Worm (Caenorhabditis elegans) whole organism, young adult: Measurements from ENCODE around the gene Y43E12A.3.
A peak's percentile ranks its signal among the peaks of the same experiment; 100 is the strongest.

ENCODE experiments used
- B0261.1 ChIP-seq: sonication (generic microtip); optimal IDR thresholded peaks from 2 replicates; lab custom pipeline; 2016; ENCODE audit warnings: mild to moderate bottlenecking, missing genetic modification characterization, moderate library complexity, missing compliant biosample characterization
- B0336.3 ChIP-seq: fragments of 200-800 bp; sonication (Bioruptor generic); IDR thresholded peaks from 2 replicates; pipeline ENCODE4 v1.3.6; 2022; ENCODE audit warnings: missing genetic modification characterization, missing compliant biosample characterization
- C06A6.2 ChIP-seq: fragments of 200-800 bp; sonication (Bioruptor generic); conservative IDR thresholded peaks from 2 replicates; pipeline ENCODE4 v1.3.6; 2022; ENCODE audit warnings: missing genetic modification characterization, missing compliant biosample characterization
- F22D6.2 ChIP-seq: sonication (generic microtip); optimal IDR thresholded peaks from 2 replicates; lab custom pipeline; 2016; ENCODE audit warnings: mild to moderate bottlenecking, missing genetic modification characterization, missing compliant biosample characterization
- F23B12.7 ChIP-seq: sonication (generic microtip); optimal IDR thresholded peaks from 2 replicates; lab custom pipeline; 2017; ENCODE audit warnings: missing genetic modification characterization, mild to moderate bottlenecking, missing compliant biosample characterization, antibody characterized with exemption, moderate library complexity; ENCODE audit not compliant: insufficient read depth
- F33H1.4 ChIP-seq: fragments of 200-800 bp; sonication (Bioruptor generic); IDR thresholded peaks from 2 replicates; pipeline ENCODE4 v1.3.6; 2022; ENCODE audit warnings: missing genetic modification reagents, missing genetic modification characterization, missing compliant biosample characterization
- K11D2.4 ChIP-seq: fragments of 200-800 bp; sonication (Bioruptor generic); IDR thresholded peaks from 2 replicates; pipeline ENCODE4 v1.3.6; 2022; ENCODE audit warnings: missing genetic modification reagents, missing genetic modification characterization, missing compliant biosample characterization
- K12H6.12 ChIP-seq: fragments of 200-800 bp; sonication (Bioruptor generic); optimal IDR thresholded peaks from 2 replicates; lab custom pipeline; 2018; ENCODE audit warnings: mild to moderate bottlenecking, missing genetic modification characterization, missing compliant biosample characterization
- Y56A3A.18 ChIP-seq: fragments of 200-800 bp; sonication (Bioruptor generic); IDR thresholded peaks from 2 replicates; pipeline ENCODE4 v1.3.6; 2022; ENCODE audit warnings: missing genetic modification reagents, missing genetic modification characterization, missing compliant biosample characterization
- Y67H2A.10 ChIP-seq: fragments of 200-800 bp; sonication (Bioruptor generic); conservative IDR thresholded peaks from 2 replicates; pipeline ENCODE4 v1.3.6; 2022; ENCODE audit warnings: missing genetic modification reagents, missing genetic modification characterization, missing compliant biosample characterization
- Y79H2A.3 ChIP-seq: fragments of 200-800 bp; sonication (Bioruptor generic); conservative IDR thresholded peaks from 2 replicates; pipeline ENCODE4 v1.3.6; 2022; ENCODE audit warnings: missing genetic modification reagents, missing genetic modification characterization, missing compliant biosample characterization
- aptf-3 ChIP-seq: fragments of 200-800 bp; sonication (Bioruptor generic); IDR thresholded peaks from 2 replicates; pipeline ENCODE4 v1.3.6; 2022; ENCODE audit warnings: missing genetic modification characterization, missing compliant biosample characterization
- attf-3 ChIP-seq: fragments of 200-800 bp; sonication (Bioruptor generic); conservative IDR thresholded peaks from 2 replicates; pipeline ENCODE4 v1.3.6; 2022; ENCODE audit warnings: missing genetic modification reagents, missing genetic modification characterization, missing compliant biosample characterization
- bed-1 ChIP-seq: fragments of 200-800 bp; sonication (Bioruptor generic); IDR thresholded peaks from 2 replicates; pipeline ENCODE4 v1.3.6; 2022; ENCODE audit warnings: missing genetic modification reagents, missing genetic modification characterization, missing compliant biosample characterization
- ccch-3 ChIP-seq: fragments of 200-800 bp; sonication (Bioruptor generic); optimal IDR thresholded peaks from 2 replicates; lab custom pipeline; 2018; ENCODE audit warnings: mild to moderate bottlenecking, missing genetic modification characterization, missing compliant biosample characterization
- cebp-1 ChIP-seq, 2 experiments: fragments of 200-800 bp in 1 of 2; sonication (Bioruptor generic) in 1 of 2; sonication (generic microtip) in 1 of 2; IDR thresholded peaks in 1 of 2; optimal IDR thresholded peaks in 1 of 2; 2 replicates each; pipeline versions ENCODE4 v1.3.6 to Lab custom; 2017 to 2022; ENCODE audit warnings: missing compliant biosample characterization in 2 of 2, missing genetic modification characterization in 2 of 2, mild to moderate bottlenecking in 1 of 2, missing genetic modification reagents in 1 of 2, moderate library complexity in 1 of 2
- cebp-2 ChIP-seq: fragments of 200-800 bp; sonication (Bioruptor generic); IDR thresholded peaks from 2 replicates; pipeline ENCODE4 v1.3.6; 2022; ENCODE audit warnings: missing genetic modification characterization, missing compliant biosample characterization
- ceh-58 ChIP-seq: fragments of 200-800 bp; sonication (Bioruptor generic); IDR thresholded peaks from 2 replicates; pipeline ENCODE4 v1.3.6; 2022; ENCODE audit warnings: missing genetic modification characterization, missing compliant biosample characterization
- dpl-1 ChIP-seq: fragments of 150-350 bp; optimal IDR thresholded peaks from 2 replicates; lab custom pipeline; 2014; ENCODE audit warnings: missing biosample characterization, missing genetic modification reagents, missing genetic modification characterization
- ets-4 ChIP-seq: fragments of 200-800 bp; sonication (Bioruptor generic); optimal IDR thresholded peaks from 2 replicates; lab custom pipeline; 2018; ENCODE audit warnings: mild to moderate bottlenecking, missing genetic modification characterization, missing compliant biosample characterization
- fkh-3 ChIP-seq: sonication (generic microtip); optimal IDR thresholded peaks from 2 replicates; lab custom pipeline; 2016; ENCODE audit warnings: mild to moderate bottlenecking, missing genetic modification characterization, missing compliant biosample characterization
- hlh-12 ChIP-seq: sonication (generic microtip); optimal IDR thresholded peaks from 2 replicates; lab custom pipeline; 2016; ENCODE audit warnings: missing genetic modification characterization, missing compliant biosample characterization
- hmg-1.2 ChIP-seq: fragments of 200-800 bp; sonication (Bioruptor generic); IDR thresholded peaks from 2 replicates; pipeline ENCODE4 v1.3.6; 2022; ENCODE audit warnings: missing genetic modification reagents, missing genetic modification characterization, missing compliant biosample characterization
- hmg-20 ChIP-seq: fragments of 200-800 bp; sonication (Bioruptor generic); IDR thresholded peaks from 2 replicates; pipeline ENCODE4 v1.3.6; 2022; ENCODE audit warnings: missing genetic modification reagents, missing genetic modification characterization, missing compliant biosample characterization
- let-607 ChIP-seq, 2 experiments: fragments of 200-800 bp in 1 of 2; sonication (Bioruptor generic) in 1 of 2; sonication (generic microtip) in 1 of 2; optimal IDR thresholded peaks; 2 replicates each; lab custom pipeline; 2016 to 2018; ENCODE audit warnings: mild to moderate bottlenecking in 2 of 2, missing compliant biosample characterization in 2 of 2, missing genetic modification characterization in 2 of 2, moderate library complexity in 2 of 2, missing genotype in 1 of 2
- lin-35 ChIP-seq, 3 experiments: fragments of 150-350 bp in 2 of 3; sonication (generic microtip) in 1 of 3; optimal IDR thresholded peaks; 2 replicates each; lab custom pipeline; 2014 to 2018; ENCODE audit warnings: missing biosample characterization in 3 of 3, missing genetic modification characterization in 3 of 3, missing genetic modification reagents in 3 of 3
- lin-40 ChIP-seq: sonication (generic microtip); optimal IDR thresholded peaks from 2 replicates; lab custom pipeline; 2016; ENCODE audit warnings: missing genetic modification characterization, mild to moderate bottlenecking, missing compliant biosample characterization, missing genotype, missing genetic modification reagents
- lin-54 ChIP-seq: fragments of 200-800 bp; sonication (Bioruptor generic); optimal IDR thresholded peaks from 2 replicates; lab custom pipeline; 2018; ENCODE audit warnings: mild to moderate bottlenecking, missing genetic modification characterization, missing compliant biosample characterization
- madf-3 ChIP-seq: fragments of 200-800 bp; sonication (Bioruptor generic); IDR thresholded peaks from 2 replicates; pipeline ENCODE4 v1.3.6; 2022; ENCODE audit warnings: missing genetic modification reagents, missing genetic modification characterization, missing compliant biosample characterization
- mcd-1 ChIP-seq: fragments of 200-800 bp; sonication (Bioruptor generic); IDR thresholded peaks from 2 replicates; pipeline ENCODE4 v1.3.6; 2022; ENCODE audit warnings: missing genetic modification reagents, missing genetic modification characterization, missing compliant biosample characterization
- mel-28 ChIP-seq: sonication (generic microtip); optimal IDR thresholded peaks from 2 replicates; lab custom pipeline; 2016; ENCODE audit warnings: borderline replicate concordance, mild to moderate bottlenecking, missing genetic modification characterization, missing compliant biosample characterization
- mes-4 ChIP-seq: sonication (generic microtip); optimal IDR thresholded peaks from 2 replicates; lab custom pipeline; 2016; ENCODE audit warnings: missing genotype, missing genetic modification characterization, missing compliant biosample characterization
- mxl-1 ChIP-seq: sonication (generic microtip); optimal IDR thresholded peaks from 2 replicates; lab custom pipeline; 2016; ENCODE audit warnings: missing genetic modification characterization, missing compliant biosample characterization
- nfya-2 ChIP-seq: fragments of 200-800 bp; sonication (Bioruptor generic); IDR thresholded peaks from 2 replicates; pipeline ENCODE4 v1.3.6; 2022; ENCODE audit warnings: missing genetic modification reagents, missing genetic modification characterization, missing compliant biosample characterization
- nfyb-1 ChIP-seq: fragments of 200-800 bp; sonication (Bioruptor generic); IDR thresholded peaks from 2 replicates; pipeline ENCODE4 v1.3.6; 2022; ENCODE audit warnings: missing genetic modification reagents, missing genetic modification characterization, missing compliant biosample characterization
- nhr-179 ChIP-seq: sonication (generic microtip); optimal IDR thresholded peaks from 2 replicates; lab custom pipeline; 2016; ENCODE audit warnings: mild to moderate bottlenecking, missing genetic modification characterization, missing compliant biosample characterization
- nhr-80 ChIP-seq: sonication (generic microtip); optimal IDR thresholded peaks from 2 replicates; lab custom pipeline; 2016; ENCODE audit warnings: missing genetic modification characterization, missing compliant biosample characterization
- nhr-90 ChIP-seq: sonication (generic microtip); optimal IDR thresholded peaks from 2 replicates; lab custom pipeline; 2016; ENCODE audit warnings: missing genotype, mild to moderate bottlenecking, missing genetic modification characterization, missing compliant biosample characterization
- rec-8 ChIP-seq, 2 experiments: sonication (generic microtip); optimal IDR thresholded peaks; 2 replicates each; lab custom pipeline; 2016; ENCODE audit warnings: mild to moderate bottlenecking in 2 of 2, missing genetic modification characterization in 2 of 2, missing genetic modification reagents in 2 of 2, missing genotype in 2 of 2, missing biosample characterization in 1 of 2, missing compliant biosample characterization in 1 of 2, moderate library complexity in 1 of 2
- rpc-1 ChIP-seq, 2 experiments: fragments of 150-350 bp in 1 of 2; sonication (generic microtip) in 1 of 2; optimal IDR thresholded peaks; 2 replicates each; lab custom pipeline; 2014 to 2018; ENCODE audit warnings: missing biosample characterization in 1 of 2, missing genetic modification characterization in 1 of 2, missing genetic modification reagents in 1 of 2, missing genotype in 1 of 2
- snpc-4 ChIP-seq, 5 experiments: fragments of 150-350 bp in 1 of 5; sonication (generic microtip) in 4 of 5; optimal IDR thresholded peaks; 2 replicates each; lab custom pipeline; 2014 to 2018; ENCODE audit warnings: missing genetic modification characterization in 5 of 5, missing biosample characterization in 3 of 5, antibody characterized with exemption in 2 of 5, mild to moderate bottlenecking in 2 of 5, missing compliant biosample characterization in 2 of 5, missing genotype in 2 of 5, moderate library complexity in 2 of 5, missing genetic modification reagents in 1 of 5
- tlf-1 ChIP-seq: fragments of 200-800 bp; sonication (Bioruptor generic); optimal IDR thresholded peaks from 2 replicates; lab custom pipeline; 2018; ENCODE audit warnings: mild to moderate bottlenecking, missing genetic modification characterization, missing compliant biosample characterization
- ztf-25 ChIP-seq: fragments of 200-800 bp; sonication (Bioruptor generic); IDR thresholded peaks from 2 replicates; pipeline ENCODE4 v1.3.6; 2022; ENCODE audit warnings: missing genetic modification reagents, missing genetic modification characterization, missing compliant biosample characterization
- ztf-3 ChIP-seq: fragments of 200-800 bp; sonication (Bioruptor generic); optimal IDR thresholded peaks from 2 replicates; lab custom pipeline; 2018; ENCODE audit warnings: mild to moderate bottlenecking, missing genetic modification characterization, missing compliant biosample characterization

Y43E12A.3 gene

ce11 chrIV:11031640-11032039, 43.9 kb downstream of the Y43E12A.3 start:
- TF ChIP-seq nhr-80 (tag; lab: Kevin White, UChicago) (peak; percentile 87), hlh-12 (no peak)

ce11 chrIV:11032288-11032687, 44.6 kb downstream of the Y43E12A.3 start, which contains the start of gene hrg-6:
Gene hrg-6 (plus strand): TSS chrIV:11032588.
- no peak for TF ChIP-seq ztf-3 (GFP tag; lab: Kevin White, UChicago)
- TF ChIP-seq ztf-25, result no peak
- TF ChIP-seq nfyb-1 (GFP tag; lab: Robert Waterston, UW), result no peak

ce11 chrIV:11036222-11036621, 48.5 kb downstream of the Y43E12A.3 start, which contains the start of gene fkb-1:
Gene fkb-1 (plus strand): TSS chrIV:11036582.
- TF ChIP-seq lin-40 (peak; percentile 56), cebp-2 (GFP tag; lab: Robert Waterston, UW) (no peak), lin-35 (GFP tag; optimal IDR thresholded peaks at IDR 0.05; lab: Kevin White, UChicago) (peak in 1 of 3 experiments; percentile 50), madf-3 (no peak), mxl-1 (tag; lab: Kevin White, UChicago) (no peak), C06A6.2 (no peak), hmg-1.2 (GFP tag; lab: Robert Waterston, UW) (peak; percentile 46; the same call in 1 of the 2 replicates), rpc-1 (optimal IDR thresholded peaks at IDR 0.05; lab: Kevin White, UChicago) (no peak), rpc-1 (tag; optimal IDR thresholded peaks at IDR 0.05; lab: Kevin White, UChicago) (no peak), F33H1.4 (GFP tag; lab: Robert Waterston, UW) (no peak), attf-3 (GFP tag; lab: Robert Waterston, UW) (no peak), F23B12.7 (no peak), mel-28 (tag; lab: Kevin White, UChicago) (no peak), tlf-1 (GFP tag; lab: Kevin White, UChicago) (no peak), Y56A3A.18 (GFP tag; lab: Robert Waterston, UW) (no peak), K12H6.12 (tag; lab: Kevin White, UChicago) (no peak), ets-4 (GFP tag; lab: Kevin White, UChicago) (no peak), ztf-3 (GFP tag; lab: Kevin White, UChicago) (no peak), K11D2.4 (no peak), nhr-90 (tag; lab: Kevin White, UChicago) (no peak), ceh-58 (GFP tag; lab: Robert Waterston, UW) (no peak), ccch-3 (GFP tag; lab: Kevin White, UChicago) (no peak), fkh-3 (tag; lab: Kevin White, UChicago) (no peak), dpl-1 (GFP tag; lab: Kevin White, UChicago) (no peak), aptf-3 (GFP tag; lab: Robert Waterston, UW) (no peak), lin-54 (GFP tag; lab: Kevin White, UChicago) (peak; percentile 20), cebp-1 (GFP tag; IDR thresholded peaks at IDR 0.05; lab: Robert Waterston, UW) (no peak), cebp-1 (tag; optimal IDR thresholded peaks at IDR 0.05; lab: Kevin White, UChicago) (peak; percentile 47), B0261.1 (tag; lab: Kevin White, UChicago) (no peak), bed-1 (GFP tag; lab: Robert Waterston, UW) (no peak), Y67H2A.10 (GFP tag; lab: Robert Waterston, UW) (no peak), nfya-2 (GFP tag; lab: Robert Waterston, UW) (no peak), B0336.3 (GFP tag; lab: Robert Waterston, UW) (no peak), snpc-4 (GFP tag; optimal IDR thresholded peaks at IDR 0.05; lab: Kevin White, UChicago) (no peak), snpc-4 (tag; optimal IDR thresholded peaks at IDR 0.05; lab: Kevin White, UChicago) (peak in 1 of 4 experiments; percentile 2), nhr-179 (tag; lab: Kevin White, UChicago) (no peak), mes-4 (no peak), hmg-20 (GFP tag; lab: Robert Waterston, UW) (no peak), F22D6.2 (tag; lab: Kevin White, UChicago) (no peak), Y79H2A.3 (no peak), let-607 (tag; optimal IDR thresholded peaks at IDR 0.05; lab: Kevin White, UChicago) (peak; percentile 67 to 79), rec-8 (tag; optimal IDR thresholded peaks at IDR 0.05; lab: Kevin White, UChicago) (no peak), mcd-1 (peak; percentile 54)
